Worm (Caenorhabditis elegans) whole organism, L4 larva: ENCODE data around the gene C43H6.12.
A peak's percentile ranks its signal among the peaks of the same experiment; 100 is the strongest.

Experiments
- F49E8.2 ChIP-seq: sonication (generic microtip); optimal IDR thresholded peaks from 2 replicates; lab custom pipeline; 2016; ENCODE audit warnings: missing compliant biosample characterization, mild to moderate bottlenecking, missing genetic modification characterization, borderline replicate concordance
- Y48G9A.11 ChIP-seq: fragments of 200-800 bp; sonication (Bioruptor generic); IDR thresholded peaks from 2 replicates; pipeline ENCODE4 v1.3.6; 2022; ENCODE audit warnings: missing genetic modification reagents, missing genetic modification characterization, missing compliant biosample characterization
- aha-1 ChIP-seq: fragments of 150-350 bp; peaks from one replicate; lab custom pipeline; 2014; ENCODE audit warnings: missing biosample characterization, missing genetic modification characterization
- ceh-28 ChIP-seq: fragments of 150-350 bp; optimal IDR thresholded peaks from 2 replicates; lab custom pipeline; 2014; ENCODE audit warnings: missing biosample characterization, missing genetic modification reagents, missing genetic modification characterization
- ceh-32 ChIP-seq: sonication (generic microtip); optimal IDR thresholded peaks from 2 replicates; lab custom pipeline; 2016; ENCODE audit warnings: mild to moderate bottlenecking, missing genetic modification characterization, missing compliant biosample characterization; ENCODE audit not compliant: poor library complexity
- ceh-62 ChIP-seq: sonication (generic microtip); optimal IDR thresholded peaks from 2 replicates; lab custom pipeline; 2017; ENCODE audit warnings: missing biosample characterization, missing genetic modification characterization
- ceh-82 ChIP-seq: sonication (generic microtip); optimal IDR thresholded peaks from 2 replicates; lab custom pipeline; 2017; ENCODE audit warnings: missing biosample characterization, missing genetic modification characterization
- daf-12 ChIP-seq: fragments of 150-350 bp; optimal IDR thresholded peaks from 2 replicates; lab custom pipeline; 2014; ENCODE audit warnings: missing biosample characterization, missing genetic modification reagents, missing genetic modification characterization
- daf-16 ChIP-seq, 3 experiments: sonication (generic microtip); optimal IDR thresholded peaks; 2 replicates each; lab custom pipeline; 2016 to 2017; ENCODE audit warnings: missing genetic modification characterization in 3 of 3, missing genetic modification reagents in 3 of 3, mild to moderate bottlenecking in 2 of 3, missing compliant biosample characterization in 2 of 3, missing biosample characterization in 1 of 3, moderate library complexity in 1 of 3
- daf-8 ChIP-seq: fragments of 200-800 bp; sonication (Bioruptor generic); IDR thresholded peaks from 2 replicates; pipeline ENCODE4 v1.3.6; 2022; ENCODE audit warnings: missing genetic modification characterization, missing compliant biosample characterization
- dmd-8 ChIP-seq: fragments of 200-800 bp; sonication (Bioruptor generic); IDR thresholded peaks from 2 replicates; pipeline ENCODE4 v1.3.6; 2022; ENCODE audit warnings: missing genetic modification characterization, missing compliant biosample characterization
- dpl-1 ChIP-seq: fragments of 150-350 bp; optimal IDR thresholded peaks from 2 replicates; lab custom pipeline; 2014; ENCODE audit warnings: missing biosample characterization, missing genetic modification reagents, missing genetic modification characterization
- dve-1 ChIP-seq: sonication (generic microtip); optimal IDR thresholded peaks from 2 replicates; lab custom pipeline; 2017; ENCODE audit warnings: antibody characterized with exemption, mild to moderate bottlenecking, missing genetic modification characterization, missing compliant biosample characterization; ENCODE audit not compliant: insufficient read depth
- gei-8 ChIP-seq: fragments of 200-800 bp; sonication (Bioruptor generic); optimal IDR thresholded peaks from 2 replicates; lab custom pipeline; 2018; ENCODE audit warnings: mild to moderate bottlenecking, missing genetic modification characterization, missing compliant biosample characterization
- hlh-30 ChIP-seq: sonication (generic microtip); optimal IDR thresholded peaks from 2 replicates; lab custom pipeline; 2017; ENCODE audit warnings: antibody characterized with exemption, mild to moderate bottlenecking, missing genetic modification characterization, missing compliant biosample characterization; ENCODE audit not compliant: insufficient read depth
- jun-1 ChIP-seq: fragments of 150-350 bp; optimal IDR thresholded peaks from 2 replicates; lab custom pipeline; 2014; ENCODE audit warnings: missing biosample characterization, missing genetic modification reagents, missing genetic modification characterization
- lim-7 ChIP-seq: fragments of 200-800 bp; sonication (Bioruptor generic); IDR thresholded peaks from 2 replicates; pipeline ENCODE4 v1.3.6; 2022; ENCODE audit warnings: missing genetic modification characterization, missing compliant biosample characterization
- lin-29 ChIP-seq: fragments of 200-800 bp; sonication (Bioruptor generic); IDR thresholded peaks from 2 replicates; pipeline ENCODE4 v1.3.6; 2022; ENCODE audit warnings: missing genetic modification reagents, missing genetic modification characterization, missing compliant biosample characterization
- lin-38 ChIP-seq: fragments of 200-800 bp; sonication (Bioruptor generic); IDR thresholded peaks from 2 replicates; pipeline ENCODE4 v1.3.6; 2022; ENCODE audit warnings: missing genetic modification reagents, missing genetic modification characterization, missing compliant biosample characterization
- lir-3 ChIP-seq: sonication (generic microtip); optimal IDR thresholded peaks from 2 replicates; lab custom pipeline; 2016; ENCODE audit warnings: mild to moderate bottlenecking, missing genetic modification characterization, missing compliant biosample characterization
- madf-9 ChIP-seq: fragments of 200-800 bp; sonication (Bioruptor generic); conservative IDR thresholded peaks from 2 replicates; pipeline ENCODE4 v1.3.6; 2022; ENCODE audit warnings: missing genetic modification reagents, missing genetic modification characterization, missing compliant biosample characterization
- mep-1 ChIP-seq: fragments of 150-350 bp; sonication (generic microtip); optimal IDR thresholded peaks from 3 replicates; lab custom pipeline; 2014; ENCODE audit warnings: missing biosample characterization, missing genetic modification characterization
- mxl-3 ChIP-seq: fragments of 200-800 bp; sonication (Bioruptor generic); optimal IDR thresholded peaks from 2 replicates; lab custom pipeline; 2018; ENCODE audit warnings: mild to moderate bottlenecking, missing genetic modification characterization, missing compliant biosample characterization
- nhr-28 ChIP-seq: fragments of 150-350 bp; optimal IDR thresholded peaks from 2 replicates; lab custom pipeline; 2014; ENCODE audit warnings: missing biosample characterization, missing genetic modification characterization
- nhr-42 ChIP-seq: fragments of 200-800 bp; sonication (Bioruptor generic); IDR thresholded peaks from 2 replicates; pipeline ENCODE4 v1.3.6; 2022; ENCODE audit warnings: missing genetic modification characterization, missing compliant biosample characterization
- nhr-6 ChIP-seq: fragments of 150-350 bp; optimal IDR thresholded peaks from 2 replicates; lab custom pipeline; 2014; ENCODE audit warnings: missing biosample characterization, missing genetic modification characterization
- php-3 ChIP-seq: fragments of 200-800 bp; sonication (Bioruptor generic); IDR thresholded peaks from 2 replicates; pipeline ENCODE4 v1.3.6; 2022; ENCODE audit warnings: missing genetic modification reagents, missing genetic modification characterization, missing compliant biosample characterization
- pqm-1 ChIP-seq: sonication (generic microtip); optimal IDR thresholded peaks from 2 replicates; lab custom pipeline; 2017; ENCODE audit warnings: missing biosample characterization, missing genetic modification characterization
- rbr-2 ChIP-seq: sonication (generic microtip); optimal IDR thresholded peaks from 2 replicates; lab custom pipeline; 2016; ENCODE audit warnings: missing genotype, missing genetic modification characterization, missing compliant biosample characterization
- snpc-1.2 ChIP-seq: fragments of 200-800 bp; sonication (Bioruptor generic); IDR thresholded peaks from 2 replicates; pipeline ENCODE4 v1.3.6; 2022; ENCODE audit warnings: missing genetic modification reagents, missing genetic modification characterization, missing compliant biosample characterization
- snpc-4 ChIP-seq: fragments of 150-350 bp; optimal IDR thresholded peaks from 2 replicates; lab custom pipeline; 2014; ENCODE audit warnings: missing biosample characterization, missing genetic modification characterization
- spr-1 ChIP-seq: sonication (generic microtip); optimal IDR thresholded peaks from 2 replicates; lab custom pipeline; 2016; ENCODE audit warnings: mild to moderate bottlenecking, missing genetic modification characterization, missing compliant biosample characterization
- unc-130 ChIP-seq: sonication (generic microtip); optimal IDR thresholded peaks from 2 replicates; lab custom pipeline; 2016; ENCODE audit warnings: missing genetic modification reagents, missing genetic modification characterization, missing compliant biosample characterization
- zag-1 ChIP-seq: fragments of 150-350 bp; optimal IDR thresholded peaks from 2 replicates; lab custom pipeline; 2014; ENCODE audit warnings: missing biosample characterization, missing genetic modification characterization
- ztf-7 ChIP-seq: fragments of 150-350 bp; optimal IDR thresholded peaks from 2 replicates; lab custom pipeline; 2014; ENCODE audit warnings: missing biosample characterization, missing genetic modification characterization

C43H6.12 gene

ce11 chrX:2372134-2372533, 37.3 kb upstream of the C43H6.12 start (continued):
- TF ChIP-seq gei-8 (GFP tag; lab: Kevin White, UChicago) (no peak), nhr-42 (GFP tag; lab: Robert Waterston, UW) (no peak), php-3 (no peak), lir-3 (tag; lab: Kevin White, UChicago) (no peak)

ce11 chrX:2375300-2376035, 33.9 kb upstream of the C43H6.12 start, which contains the start of gene F47G3.3:
F47G3.3 (plus strand) TSS chrX:2375985.
- no peak for TF ChIP-seq pqm-1
- peak; percentile 60 for TF ChIP-seq aha-1
- TF ChIP-seq, all 104 proteins: peak for 1

DNA sequence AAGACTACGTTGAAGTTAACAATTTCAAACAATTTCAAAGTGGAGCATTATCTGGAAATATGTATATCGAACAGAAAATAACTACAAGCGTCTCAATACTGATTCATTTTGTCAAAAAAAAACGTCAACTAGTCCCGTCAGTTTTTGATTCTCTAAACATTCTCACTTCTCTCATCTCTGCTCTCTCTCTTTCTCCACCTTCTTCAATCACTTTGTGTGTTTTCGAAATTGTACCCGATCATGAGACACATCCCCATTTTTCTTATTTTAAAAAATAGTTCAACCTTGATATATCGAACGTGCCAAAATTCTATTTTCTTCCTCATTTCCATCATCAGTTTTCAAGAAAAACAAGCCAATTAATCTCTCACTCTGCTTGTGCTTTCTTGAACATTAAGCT, 28.6 kb upstream of the C43H6.12 start:
- TF ChIP-seq hlh-30 (tag; lab: Kevin White, UChicago) (peak; percentile 36), dve-1 (tag; lab: Kevin White, UChicago) (no peak), jun-1 (tag; lab: Kevin White, UChicago) (no peak), nhr-6 (tag; lab: Kevin White, UChicago) (no peak), rbr-2 (tag; lab: Kevin White, UChicago) (no peak), mxl-3 (GFP tag; lab: Kevin White, UChicago) (no peak), unc-130 (GFP tag; lab: Kevin White, UChicago) (no peak), zag-1 (tag; lab: Kevin White, UChicago) (no peak), ztf-7 (tag; lab: Kevin White, UChicago) (no peak), lin-38 (GFP tag; lab: Robert Waterston, UW) (no peak), daf-16 (GFP tag; optimal IDR thresholded peaks at IDR 0.05; lab: Kevin White, UChicago) (peak in 1 of 2 experiments; percentile 4), daf-16 (tag; optimal IDR thresholded peaks at IDR 0.05; lab: Kevin White, UChicago) (no peak), F49E8.2 (no peak), madf-9 (GFP tag; lab: Robert Waterston, UW) (no peak), nhr-28 (tag; lab: Kevin White, UChicago) (peak; percentile 44), ceh-28 (tag; lab: Kevin White, UChicago) (no peak)

- no peak for TF ChIP-seq snpc-1.2 (GFP tag; lab: Robert Waterston, UW)
- TF ChIP-seq snpc-4 (tag; lab: Kevin White, UChicago): no peak
- TF ChIP-seq lir-3 (tag; lab: Kevin White, UChicago): no peak
- no peak for TF ChIP-seq ceh-62
- TF ChIP-seq dmd-8: no peak
- no peak for TF ChIP-seq lim-7
- no peak for TF ChIP-seq hlh-30 (tag; lab: Kevin White, UChicago)
- TF ChIP-seq mep-1 (tag; lab: Kevin White, UChicago): no peak
- no peak for TF ChIP-seq daf-8 (GFP tag; lab: Robert Waterston, UW)
- no peak for TF ChIP-seq dpl-1 (GFP tag; lab: Kevin White, UChicago)
- TF ChIP-seq ceh-32 (tag; lab: Kevin White, UChicago): no peak
- TF ChIP-seq ceh-82 (tag; lab: Kevin White, UChicago): no peak
- no peak for TF ChIP-seq daf-12 (tag; lab: Kevin White, UChicago)
- TF ChIP-seq lin-29: no peak
- TF ChIP-seq Y48G9A.11 (GFP tag; lab: Robert Waterston, UW): no peak
- no peak for TF ChIP-seq spr-1
Observed at ce11 chrX:2381282-2381681, 28.1 kb upstream of the C43H6.12 start, which contains the start of gene F47G3.4. F47G3.4 (plus strand) TSS chrX:2381582.
